Fruit fly (Drosophila melanogaster) whole organism, wandering third instar larva: ENCODE measurements around the gene CG32071.

Experiments
- Abd-B ChIP-seq: fragments of >200 bp; optimal IDR thresholded peaks from 2 replicates; lab custom pipeline; 2017; ENCODE audit warnings: missing biosample characterization, missing genetic modification characterization
- CG32264 ChIP-seq: fragments of 200-800 bp; sonication (Bioruptor generic); optimal IDR thresholded peaks from 2 replicates; lab custom pipeline; 2016; ENCODE audit warnings: missing biosample characterization, missing genetic modification characterization
- CG9705 ChIP-seq: fragments of 200-800 bp; sonication (Bioruptor generic); optimal IDR thresholded peaks from 2 replicates; lab custom pipeline; 2018; ENCODE audit warnings: missing biosample characterization, mild to moderate bottlenecking, missing genetic modification characterization
- CrebA ChIP-seq: fragments of 200-800 bp; sonication (Bioruptor generic); optimal IDR thresholded peaks from 2 replicates; lab custom pipeline; 2016; ENCODE audit warnings: missing biosample characterization, mild to moderate bottlenecking, missing genetic modification characterization, borderline replicate concordance
- Dfd ChIP-seq: fragments of >200 bp; optimal IDR thresholded peaks from 2 replicates; lab custom pipeline; 2017; ENCODE audit warnings: missing biosample characterization, missing genetic modification characterization
- Dif ChIP-seq: fragments of 200-275, 200-300 bp; sonication (Bioruptor generic); optimal IDR thresholded peaks from 2 replicates; lab custom pipeline; 2018; ENCODE audit warnings: missing biosample characterization, missing genetic modification characterization; ENCODE audit not compliant: partially characterized antibody
- GATAd ChIP-seq: sonication (Bioruptor generic); optimal IDR thresholded peaks from 2 replicates; lab custom pipeline; 2016; ENCODE audit warnings: missing biosample characterization, missing genetic modification characterization
- HLH106 ChIP-seq: fragments of 200-800 bp; optimal IDR thresholded peaks from 3 replicates; lab custom pipeline; 2019; ENCODE audit warnings: missing biosample characterization, mild to moderate bottlenecking, missing genetic modification characterization, moderate library complexity
- Hnf4 ChIP-seq: fragments of 200-800 bp; sonication (Bioruptor generic); optimal IDR thresholded peaks from 2 replicates; lab custom pipeline; 2016; ENCODE audit warnings: missing biosample characterization, mild to moderate bottlenecking, missing genetic modification characterization
- Hr78 ChIP-seq: fragments of >200 bp; optimal IDR thresholded peaks from 2 replicates; lab custom pipeline; 2017; ENCODE audit warnings: missing biosample characterization, missing genetic modification characterization
- Hr83 ChIP-seq: fragments of 200-300 bp; sonication (Bioruptor generic); optimal IDR thresholded peaks from 2 replicates; lab custom pipeline; 2016; ENCODE audit warnings: missing biosample characterization, mild to moderate bottlenecking, missing genetic modification characterization, moderate library complexity; ENCODE audit not compliant: poor library complexity, severe bottlenecking
- Jra ChIP-seq: sonication (Bioruptor generic); optimal IDR thresholded peaks from 2 replicates; lab custom pipeline; 2016; ENCODE audit warnings: missing biosample characterization, missing genetic modification characterization
- Mio ChIP-seq: sonication (Bioruptor generic); optimal IDR thresholded peaks from 2 replicates; lab custom pipeline; 2016; ENCODE audit warnings: missing biosample characterization, missing genetic modification characterization
- Myc ChIP-seq: fragments of >200 bp; optimal IDR thresholded peaks from 2 replicates; lab custom pipeline; 2017
- N ChIP-seq: fragments of >200 bp; optimal IDR thresholded peaks from 2 replicates; lab custom pipeline; 2018; ENCODE audit warnings: missing biosample characterization, missing external identifiers, missing genetic modification characterization
- OdsH ChIP-seq: fragments of 200-800 bp; sonication (Bioruptor generic); optimal IDR thresholded peaks from 2 replicates; lab custom pipeline; 2016; ENCODE audit warnings: missing biosample characterization, mild to moderate bottlenecking, missing genetic modification characterization
- Rel ChIP-seq, 2 experiments: fragments of 200-800 bp; sonication (Bioruptor generic) in 1 of 2; optimal IDR thresholded peaks; 2 replicates in 1 of 2; 3 replicates in 1 of 2; lab custom pipeline; 2016 to 2019; ENCODE audit warnings: mild to moderate bottlenecking in 2 of 2, missing biosample characterization in 2 of 2, missing genetic modification characterization in 2 of 2, moderate library complexity in 1 of 2
- Sp1 ChIP-seq: fragments of 200-800 bp; sonication (Bioruptor generic); optimal IDR thresholded peaks from 3 replicates; lab custom pipeline; 2019; ENCODE audit warnings: missing biosample characterization, mild to moderate bottlenecking, missing genetic modification characterization, moderate library complexity
- Vsx2 ChIP-seq: fragments of 200-300, 225-300 bp; sonication (Bioruptor generic); optimal IDR thresholded peaks from 2 replicates; lab custom pipeline; 2018; ENCODE audit warnings: missing biosample characterization, missing genetic modification characterization; ENCODE audit not compliant: partially characterized antibody
- br ChIP-seq: fragments of 200-800 bp; sonication (Bioruptor generic); optimal IDR thresholded peaks from 2 replicates; lab custom pipeline; 2016; ENCODE audit warnings: missing biosample characterization, missing genetic modification characterization
- brk ChIP-seq: fragments of 200-800 bp; sonication (Bioruptor generic); optimal IDR thresholded peaks from 2 replicates; lab custom pipeline; 2016; ENCODE audit warnings: missing biosample characterization, mild to moderate bottlenecking, missing genetic modification characterization
- dl ChIP-seq, 2 experiments: fragments of 175-275, 200-275 bp in 1 of 2; fragments of 200-275 bp in 1 of 2; sonication (Bioruptor generic); optimal IDR thresholded peaks; lab custom pipeline; 2018; ENCODE audit warnings: mild to moderate bottlenecking in 2 of 2, missing biosample characterization in 2 of 2, missing genetic modification characterization in 2 of 2, moderate library complexity in 2 of 2; ENCODE audit not compliant: partially characterized antibody in 2 of 2, insufficient read depth in 1 of 2
- dmrt93B ChIP-seq: fragments of 200-800 bp; sonication (Bioruptor generic); optimal IDR thresholded peaks from 2 replicates; lab custom pipeline; 2018; ENCODE audit warnings: missing biosample characterization, mild to moderate bottlenecking, missing genetic modification characterization
- dsf ChIP-seq: sonication (Bioruptor generic); optimal IDR thresholded peaks from 2 replicates; lab custom pipeline; 2016; ENCODE audit warnings: missing biosample characterization, missing genetic modification characterization, borderline replicate concordance
- ey ChIP-seq: fragments of 200-800 bp; sonication (Bioruptor generic); optimal IDR thresholded peaks from 2 replicates; lab custom pipeline; 2016; ENCODE audit warnings: missing biosample characterization, missing genetic modification characterization
- foxo ChIP-seq, 2 experiments: fragments of 200-800 bp; sonication (Bioruptor generic); optimal IDR thresholded peaks; 2 replicates in 1 of 2; 3 replicates in 1 of 2; lab custom pipeline; 2016 to 2017; ENCODE audit warnings: missing biosample characterization in 2 of 2, missing genetic modification characterization in 2 of 2
- fru ChIP-seq: fragments of 200-800 bp; sonication (Bioruptor generic); optimal IDR thresholded peaks from 3 replicates; lab custom pipeline; 2016; ENCODE audit warnings: missing biosample characterization, mild to moderate bottlenecking, missing genetic modification characterization
- h ChIP-seq: fragments of 200-800 bp; sonication (Bioruptor generic); optimal IDR thresholded peaks from 3 replicates; lab custom pipeline; 2016; ENCODE audit warnings: missing biosample characterization, mild to moderate bottlenecking, missing genetic modification characterization
- jim ChIP-seq: fragments of 175-275, 200-325 bp; sonication (Bioruptor generic); optimal IDR thresholded peaks from 2 replicates; lab custom pipeline; 2016; ENCODE audit warnings: missing biosample characterization, mild to moderate bottlenecking, missing genetic modification characterization
- lola ChIP-seq: fragments of >200 bp; optimal IDR thresholded peaks from 2 replicates; lab custom pipeline; 2017; ENCODE audit warnings: missing biosample characterization, missing genetic modification characterization
- pan ChIP-seq: fragments of >200 bp; optimal IDR thresholded peaks from 2 replicates; lab custom pipeline; 2017
- psq ChIP-seq: fragments of 200-800 bp; sonication (Bioruptor generic); optimal IDR thresholded peaks from 3 replicates; lab custom pipeline; 2017; ENCODE audit warnings: missing biosample characterization, mild to moderate bottlenecking, missing genetic modification characterization, moderate library complexity
- rgr ChIP-seq: fragments of 200-800 bp; sonication (Bioruptor generic); optimal IDR thresholded peaks from 3 replicates; lab custom pipeline; 2016; ENCODE audit warnings: missing biosample characterization, mild to moderate bottlenecking, missing genetic modification characterization
- sage ChIP-seq: fragments of 200-800 bp; sonication (Bioruptor generic); optimal IDR thresholded peaks from 2 replicates; lab custom pipeline; 2016; ENCODE audit warnings: missing biosample characterization, mild to moderate bottlenecking, missing genetic modification characterization
- sv ChIP-seq: fragments of 200-800 bp; sonication (Bioruptor generic); optimal IDR thresholded peaks from 3 replicates; lab custom pipeline; 2016; ENCODE audit warnings: missing biosample characterization, missing genetic modification characterization
- tai ChIP-seq: sonication (Bioruptor generic); optimal IDR thresholded peaks from 2 replicates; lab custom pipeline; 2016; ENCODE audit warnings: missing biosample characterization, missing genetic modification characterization
- usp ChIP-seq: fragments of >200 bp; optimal IDR thresholded peaks from 2 replicates; lab custom pipeline; 2017; ENCODE audit warnings: missing biosample characterization, missing genetic modification characterization
- woc ChIP-seq: sonication (Bioruptor generic); optimal IDR thresholded peaks from 2 replicates; lab custom pipeline; 2016; ENCODE audit warnings: missing biosample characterization, mild to moderate bottlenecking, missing genetic modification characterization

The CG32071 gene

DNA sequence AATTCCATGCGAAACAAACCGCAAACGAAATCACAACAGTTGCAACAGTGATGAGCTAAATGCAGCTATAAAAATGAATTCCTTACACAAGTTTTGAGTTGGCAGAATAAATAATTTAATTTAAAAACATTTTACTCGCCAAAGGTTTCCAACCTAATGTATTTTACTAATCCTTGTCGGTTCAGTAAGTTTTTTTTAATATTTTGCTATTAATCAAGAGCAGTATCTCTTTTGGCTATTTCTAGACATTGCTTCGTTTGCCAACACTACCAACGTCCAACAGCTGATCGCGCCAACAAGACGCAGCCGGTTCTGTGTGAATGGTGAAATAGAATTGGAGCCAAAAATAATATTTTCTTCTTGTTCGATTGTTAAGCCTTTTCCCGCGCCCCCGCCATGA, 39.0 kb downstream of the CG32071 start, which contains the start of the genes CG32075, CG45101 and SuUR (continued):
- peak; percentile 88 for TF ChIP-seq Jra (GFP tag; lab: Kevin White, UChicago)
- peak; percentile 65 for TF ChIP-seq Hr83
- TF ChIP-seq Hr78 (GFP tag; lab: Kevin White, UChicago), result no peak
- TF ChIP-seq lola, result no peak
- peak; percentile 90 for TF ChIP-seq ey (GFP tag; lab: Kevin White, UChicago)
- TF ChIP-seq, all 38 proteins: peak for 21

DNA sequence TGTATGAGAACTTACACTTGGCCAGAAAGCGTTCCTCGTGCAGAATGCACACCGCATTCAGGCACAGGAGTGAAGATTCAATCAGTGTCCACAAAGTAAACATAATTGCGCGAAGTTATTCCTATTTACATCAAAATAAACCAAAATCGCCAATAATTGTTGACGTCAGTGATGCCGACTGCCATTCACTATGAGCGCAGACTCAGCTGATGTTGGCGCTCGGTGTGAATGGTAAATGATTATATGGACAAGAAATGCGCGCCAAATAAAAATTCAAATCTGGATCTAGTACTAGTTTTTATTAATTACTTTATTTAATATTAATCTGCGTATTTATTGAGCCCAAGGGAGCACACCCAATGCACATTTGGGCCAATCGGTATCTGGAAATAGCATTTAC, 41.2 kb downstream of the CG32071 start, which contains the start of gene CG32069:
Gene CG32069, minus strand, starts transcription at position 174 of the 400 bp plus-strand sequence.
- TF ChIP-seq woc (no peak), Jra (GFP tag; lab: Kevin White, UChicago) (no peak), h (no peak), Dif (GFP tag; lab: Kevin White, UChicago) (no peak)
- TF ChIP-seq, all 38 proteins: peak for 0

DNA sequence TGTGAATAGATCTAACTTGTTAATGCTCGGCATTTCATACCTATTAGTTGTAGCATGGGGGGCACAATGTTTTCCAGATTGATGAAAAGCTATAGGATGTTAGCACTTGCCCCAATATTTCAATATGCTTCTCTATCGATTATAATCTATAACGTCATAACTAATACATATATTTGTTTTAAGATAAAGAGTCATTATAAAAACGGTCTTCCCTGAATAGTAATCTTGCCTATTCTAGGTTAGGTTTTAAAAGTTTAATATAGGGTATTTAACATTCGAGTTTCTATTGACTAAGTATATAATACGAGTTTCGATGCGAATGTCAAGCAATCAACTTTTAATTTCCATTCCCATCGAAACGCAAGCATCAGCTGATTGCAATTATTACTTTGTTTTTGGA, 42.5 kb downstream of the CG32071 start, which contains the start of the genes CG6321 and Blos2:
Gene CG6321, minus strand, starts transcription at position 25 of the 400 bp plus-strand sequence.
Gene Blos2, plus strand, starts transcription at position 372 of the 400 bp plus-strand sequence.
- TF ChIP-seq woc (peak; percentile 80), ey (GFP tag; lab: Kevin White, UChicago) (peak; percentile 66), sv (GFP tag; lab: Kevin White, UChicago) (peak; percentile 23), fru (peak; percentile 77), tai (GFP tag; lab: Kevin White, UChicago) (no peak), Mio (GFP tag; lab: Kevin White, UChicago) (no peak), Abd-B (GFP tag; lab: Kevin White, UChicago) (no peak), GATAd (no peak), Jra (GFP tag; lab: Kevin White, UChicago) (peak; percentile 37), Vsx2 (GFP tag; lab: Kevin White, UChicago) (no peak), Hnf4 (peak; percentile 59), brk (GFP tag; lab: Kevin White, UChicago) (no peak), dmrt93B (no peak), h (peak; percentile 84), br (GFP tag; lab: Kevin White, UChicago) (peak; percentile 63), CG32264 (GFP tag; lab: Kevin White, UChicago) (peak; percentile 18), Hr78 (GFP tag; lab: Kevin White, UChicago) (no peak), psq (GFP tag; lab: Kevin White, UChicago) (peak; percentile 50), dl (GFP tag; optimal IDR thresholded peaks at IDR 0.05; lab: Kevin White, UChicago; ENCODE audit: insufficient read depth in 1 of 2, partially characterized antibody in 2 of 2) (no peak), Myc (lab: Kevin White, UChicago) (no peak), OdsH (GFP tag; lab: Kevin White, UChicago) (peak; percentile 72), CG9705 (GFP tag; lab: Kevin White, UChicago) (peak; percentile 29), sage (GFP tag; lab: Kevin White, UChicago) (peak; percentile 31), dsf (GFP tag; lab: Kevin White, UChicago) (no peak), N (GFP tag; lab: Kevin White, UChicago) (no peak), jim (GFP tag; lab: Kevin White, UChicago) (no peak), CrebA (GFP tag; lab: Kevin White, UChicago) (no peak), HLH106 (tag; lab: Kevin White, UChicago) (peak; percentile 74), Hr83 (no peak), lola (no peak), Dif (GFP tag; lab: Kevin White, UChicago) (no peak), usp (GFP tag; lab: Kevin White, UChicago) (no peak), pan (no peak), Dfd (no peak), foxo (GFP tag; optimal IDR thresholded peaks at IDR 0.05; lab: Kevin White, UChicago) (peak in 1 of 2 experiments; percentile 82), Rel (GFP tag; optimal IDR thresholded peaks at IDR 0.05; lab: Kevin White, UChicago) (no peak), Rel (tag; optimal IDR thresholded peaks at IDR 0.05; lab: Kevin White, UChicago) (peak; percentile 23), Sp1 (GFP tag; lab: Kevin White, UChicago) (peak; percentile 77), rgr (GFP tag; lab: Kevin White, UChicago) (peak; percentile 78)
